Fruit fly (Drosophila melanogaster): ENCODE results near the gene CG32795.

Gene CG32795

dm6 chrX:2786553-2787118 is 3.7 kb downstream of the CG32795 start (continued):
- TF ChIP-seq CG2129 (GFP tag; IDR thresholded peaks at IDR 0.05; ENCODE audit: partially characterized antibody) (no peak), CG9817 (tag; optimal IDR thresholded peaks at IDR 0.05) (peak; percentile 87), tna (GFP tag; IDR thresholded peaks at IDR 0.05; ENCODE audit: partially characterized antibody) (no peak), ash1 (GFP tag; optimal IDR thresholded peaks at IDR 0.05) (no peak), sug (tag; optimal IDR thresholded peaks at IDR 0.05) (peak; percentile 14), CG12391 (tag; optimal IDR thresholded peaks at IDR 0.05) (peak; percentile 80), Hey (tag; optimal IDR thresholded peaks at IDR 0.05) (peak; percentile 16), Hr78 (GFP tag; optimal IDR thresholded peaks at IDR 0.05) (peak in 1 of 2 experiments; percentile 19), CG11398 (GFP tag; optimal IDR thresholded peaks at IDR 0.05) (peak; percentile 52), HHEX (GFP tag; optimal IDR thresholded peaks at IDR 0.05) (peak; percentile 87), Hr3 (GFP tag; optimal IDR thresholded peaks at IDR 0.05) (peak; percentile 75), jigr1 (GFP tag; IDR thresholded peaks at IDR 0.05) (peak; percentile 78; the same call in 2 of the 3 replicates), sisA (GFP tag; IDR thresholded peaks at IDR 0.05) (peak; percentile 92), ftz-f1 (GFP tag; optimal IDR thresholded peaks at IDR 0.05) (no peak), aop (GFP tag; IDR thresholded peaks at IDR 0.05) (peak; percentile 72), CG11723 (GFP tag; optimal IDR thresholded peaks at IDR 0.05) (peak; percentile 59), Trl (optimal IDR thresholded peaks at IDR 0.05) (no peak), Trl (GFP tag; optimal IDR thresholded peaks at IDR 0.05) (peak; percentile 85), fu2 (GFP tag; optimal IDR thresholded peaks at IDR 0.05) (peak; percentile 72), CG10654 (GFP tag; optimal IDR thresholded peaks at IDR 0.05) (peak; percentile 85), tio (GFP tag; optimal IDR thresholded peaks at IDR 0.05) (peak; percentile 75), CG12659 (GFP tag; optimal IDR thresholded peaks at IDR 0.05) (peak; percentile 75), CG15073 (GFP tag; optimal IDR thresholded peaks at IDR 0.05) (no peak), ham (GFP tag; IDR thresholded peaks at IDR 0.05) (peak; percentile 63; the same call in 1 of the 2 replicates), Aef1 (GFP tag; IDR thresholded peaks at IDR 0.05) (peak; percentile 93), Dref (GFP tag; IDR thresholded peaks at IDR 0.05) (no peak), Dip3 (GFP tag; optimal IDR thresholded peaks at IDR 0.05) (peak; percentile 85), CG9215 (GFP tag; IDR thresholded peaks at IDR 0.05) (peak; percentile 87), toy (GFP tag; IDR thresholded peaks at IDR 0.05) (peak; percentile 68), hkb (optimal IDR thresholded peaks at IDR 0.05) (no peak), hkb (GFP tag; IDR thresholded peaks at IDR 0.05) (peak; percentile 95), CG7556 (GFP tag; optimal IDR thresholded peaks at IDR 0.05) (peak; percentile 59), CG1832 (GFP tag; optimal IDR thresholded peaks at IDR 0.05) (no peak), ase (GFP tag; IDR thresholded peaks at IDR 0.05) (peak; percentile 93), lola (GFP tag; optimal IDR thresholded peaks at IDR 0.05) (no peak), CG6689 (GFP tag; IDR thresholded peaks at IDR 0.05) (peak; percentile 91), sima (GFP tag; optimal IDR thresholded peaks at IDR 0.05) (peak; percentile 78), dm (GFP tag; optimal IDR thresholded peaks at IDR 0.05) (peak; percentile 66), Oaz (GFP tag; IDR thresholded peaks at IDR 0.05) (peak; percentile 87), Opbp (GFP tag; IDR thresholded peaks at IDR 0.05; ENCODE audit: partially characterized antibody) (no peak), lmd (GFP tag; IDR thresholded peaks at IDR 0.05) (peak; percentile 92), inv (GFP tag; IDR thresholded peaks at IDR 0.05; ENCODE audit: partially characterized antibody) (no peak), btn (GFP tag; optimal IDR thresholded peaks at IDR 0.05) (peak; percentile 75), cg (GFP tag; optimal IDR thresholded peaks at IDR 0.05) (no peak), fd64A (GFP tag; optimal IDR thresholded peaks at IDR 0.05) (no peak), grn (GFP tag; optimal IDR thresholded peaks at IDR 0.05) (peak; percentile 72), run (tag; optimal IDR thresholded peaks at IDR 0.05) (peak; percentile 54), CG2712 (tag; optimal IDR thresholded peaks at IDR 0.05) (peak; percentile 73), CG4820 (GFP tag; optimal IDR thresholded peaks at IDR 0.05) (peak; percentile 86), PHDP (tag; optimal IDR thresholded peaks at IDR 0.05) (peak; percentile 87), zfh1 (GFP tag; IDR thresholded peaks at IDR 0.05) (peak; percentile 90)

Measured in whole organism, embryonic.